Fruit fly (Drosophila melanogaster): ENCODE measurements around the gene Eig71Ea.

Eig71Ea gene

DNA sequence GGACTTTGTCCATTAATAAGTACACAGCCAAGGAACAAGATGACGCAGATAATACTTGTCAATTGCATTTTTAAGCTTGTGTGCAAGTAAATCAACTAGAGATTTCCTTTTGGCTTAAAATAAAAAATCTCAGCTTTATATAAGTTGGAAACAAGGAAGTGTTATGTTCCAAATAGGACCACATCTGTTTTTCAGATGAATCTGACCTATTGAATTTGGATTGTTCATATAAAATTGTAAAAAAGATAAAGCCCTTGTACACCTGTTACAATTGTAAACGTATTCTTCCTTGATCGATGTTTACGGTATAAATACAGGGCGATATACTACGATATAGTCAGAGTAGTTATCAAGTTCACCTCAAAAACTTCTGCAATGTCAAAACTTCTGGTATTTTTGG is 7.8 kb upstream of the Eig71Ea start, which contains the start of the genes Eig71Ef and Eig71Eg:
Eig71Ef (minus strand) TSS at position 101 of the 400 bp plus-strand sequence.
Eig71Eg (plus strand) TSS at position 339 of the 400 bp plus-strand sequence.
- no peak for TF ChIP-seq Hr4 (GFP tag; optimal IDR thresholded peaks at IDR 0.05)
- no peak for TF ChIP-seq vri (GFP tag; optimal IDR thresholded peaks at IDR 0.05)
- TF ChIP-seq CG31627 (GFP tag; optimal IDR thresholded peaks at IDR 0.05), result no peak
- TF ChIP-seq Hr38 (GFP tag; optimal IDR thresholded peaks at IDR 0.05), result no peak
- TF ChIP-seq achi (GFP tag; optimal IDR thresholded peaks at IDR 0.05), result no peak
- no peak for TF ChIP-seq fkh (GFP tag; optimal IDR thresholded peaks at IDR 0.05)
- TF ChIP-seq pdm3 (GFP tag; optimal IDR thresholded peaks at IDR 0.05), result no peak
- no peak for TF ChIP-seq Sox14 (GFP tag; optimal IDR thresholded peaks at IDR 0.05)
- no peak for TF ChIP-seq CG16779 (tag; optimal IDR thresholded peaks at IDR 0.05)
- no peak for TF ChIP-seq CG9139 (GFP tag; optimal IDR thresholded peaks at IDR 0.05)
- TF ChIP-seq CG8319 (GFP tag; optimal IDR thresholded peaks at IDR 0.05), result no peak
- no peak for TF ChIP-seq Hr39 (GFP tag; optimal IDR thresholded peaks at IDR 0.05)
- TF ChIP-seq CG6792 (GFP tag; optimal IDR thresholded peaks at IDR 0.05), result no peak
- no peak for TF ChIP-seq CG6276 (GFP tag; optimal IDR thresholded peaks at IDR 0.05)
- no peak for TF ChIP-seq svp (GFP tag)
- TF ChIP-seq esn (GFP tag; optimal IDR thresholded peaks at IDR 0.05), result no peak
- no peak for TF ChIP-seq CG6163 (GFP tag; IDR thresholded peaks at IDR 0.05)
- TF ChIP-seq cyc (GFP tag; optimal IDR thresholded peaks at IDR 0.05), result no peak
- no peak for TF ChIP-seq CG11902 (GFP tag; optimal IDR thresholded peaks at IDR 0.05)

DNA sequence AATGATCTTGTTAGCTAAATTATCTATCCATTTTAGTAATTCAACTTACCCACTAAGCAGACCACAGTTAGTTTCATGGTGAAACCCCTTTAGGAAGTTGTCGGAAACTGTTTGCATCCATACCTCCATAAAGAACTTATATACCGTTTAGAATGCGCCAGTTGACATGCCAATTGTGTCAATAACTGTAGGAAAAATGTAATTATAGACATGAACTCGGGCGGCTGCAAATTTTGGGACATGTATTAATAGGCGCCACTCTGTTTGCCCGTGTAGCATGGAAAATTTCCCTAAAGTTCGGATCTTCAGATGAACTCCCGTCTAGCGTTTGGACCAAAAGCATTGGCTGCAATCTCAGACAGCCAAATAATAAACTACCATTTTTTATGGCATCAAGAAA is 6.4 kb upstream of the Eig71Ea start, which contains the start of gene Eig71Ee:
Eig71Ee (minus strand) TSS at position 101 of the 400 bp plus-strand sequence.
- TF ChIP-seq CG6276 (GFP tag; optimal IDR thresholded peaks at IDR 0.05), result no peak

DNA sequence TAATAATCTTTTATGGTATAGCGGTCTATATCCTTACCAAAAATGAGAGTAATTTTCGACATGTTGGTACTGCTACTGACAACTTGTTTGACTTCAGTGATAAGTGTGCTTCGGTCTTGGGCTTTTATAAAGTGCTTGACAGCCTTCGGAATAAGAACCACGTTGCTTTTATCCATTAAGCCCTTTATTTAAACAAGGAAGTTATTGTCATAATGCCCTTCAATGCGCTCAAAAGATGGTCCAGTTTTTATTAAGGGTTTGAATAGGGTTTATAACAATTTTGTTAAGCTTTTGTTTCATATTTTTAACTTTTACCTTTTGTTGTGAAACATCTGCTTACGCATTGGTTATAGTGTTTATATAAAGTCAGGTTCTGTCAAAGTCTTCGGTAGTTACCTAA is 2.7 kb upstream of the Eig71Ea start, which contains the start of the genes Eig71Ec and Eig71Ed:
Eig71Ec (minus strand) TSS at position 101 of the 400 bp plus-strand sequence.
Eig71Ed (plus strand) TSS at position 384 of the 400 bp plus-strand sequence.
- no peak for TF ChIP-seq CG7368 (GFP tag; optimal IDR thresholded peaks at IDR 0.05)
- TF ChIP-seq cyc (GFP tag; optimal IDR thresholded peaks at IDR 0.05), result no peak
- TF ChIP-seq Eip93F (GFP tag; optimal IDR thresholded peaks at IDR 0.05), result no peak
- TF ChIP-seq fkh (GFP tag; optimal IDR thresholded peaks at IDR 0.05), result no peak
- TF ChIP-seq CG11902 (GFP tag; optimal IDR thresholded peaks at IDR 0.05), result no peak
- no peak for TF ChIP-seq CG8319 (GFP tag; optimal IDR thresholded peaks at IDR 0.05)
- no peak for TF ChIP-seq Sox15 (GFP tag; optimal IDR thresholded peaks at IDR 0.05)
- TF ChIP-seq Eip75B (GFP tag; optimal IDR thresholded peaks at IDR 0.05), result no peak
- no peak for TF ChIP-seq Lpt (GFP tag; optimal IDR thresholded peaks at IDR 0.05)
- no peak for TF ChIP-seq Smox (GFP tag; optimal IDR thresholded peaks at IDR 0.05)
- TF ChIP-seq Hr39 (GFP tag; optimal IDR thresholded peaks at IDR 0.05), result no peak
- no peak for TF ChIP-seq fd59A (GFP tag; optimal IDR thresholded peaks at IDR 0.05)
- TF ChIP-seq CG8632 (GFP tag; optimal IDR thresholded peaks at IDR 0.05), result no peak
- TF ChIP-seq CG10669 (GFP tag; optimal IDR thresholded peaks at IDR 0.05), result no peak

DNA sequence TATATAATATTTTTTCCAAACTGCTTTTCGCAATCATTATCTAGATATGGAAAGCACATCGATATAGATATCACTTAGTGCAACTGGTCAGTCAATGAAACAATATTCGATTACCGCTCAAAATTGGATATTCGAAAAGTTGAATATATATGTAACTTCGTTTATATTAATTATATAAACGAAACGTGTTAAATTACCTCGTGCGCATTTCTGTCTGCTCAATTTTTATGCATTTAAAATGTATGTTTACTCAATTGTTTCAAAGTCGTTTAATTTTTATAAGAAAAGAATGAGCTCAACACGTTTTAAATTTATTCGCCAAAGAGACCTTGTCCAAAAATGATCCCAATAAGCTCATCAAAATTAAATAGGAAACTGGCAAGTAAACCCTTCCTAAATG is 1.1 kb upstream of the Eig71Ea start, which contains the start of gene CG43084:
CG43084 (plus strand) TSS at position 301 of the 400 bp plus-strand sequence.
- TF ChIP-seq CG11294 (GFP tag; IDR thresholded peaks at IDR 0.05), result no peak

DNA sequence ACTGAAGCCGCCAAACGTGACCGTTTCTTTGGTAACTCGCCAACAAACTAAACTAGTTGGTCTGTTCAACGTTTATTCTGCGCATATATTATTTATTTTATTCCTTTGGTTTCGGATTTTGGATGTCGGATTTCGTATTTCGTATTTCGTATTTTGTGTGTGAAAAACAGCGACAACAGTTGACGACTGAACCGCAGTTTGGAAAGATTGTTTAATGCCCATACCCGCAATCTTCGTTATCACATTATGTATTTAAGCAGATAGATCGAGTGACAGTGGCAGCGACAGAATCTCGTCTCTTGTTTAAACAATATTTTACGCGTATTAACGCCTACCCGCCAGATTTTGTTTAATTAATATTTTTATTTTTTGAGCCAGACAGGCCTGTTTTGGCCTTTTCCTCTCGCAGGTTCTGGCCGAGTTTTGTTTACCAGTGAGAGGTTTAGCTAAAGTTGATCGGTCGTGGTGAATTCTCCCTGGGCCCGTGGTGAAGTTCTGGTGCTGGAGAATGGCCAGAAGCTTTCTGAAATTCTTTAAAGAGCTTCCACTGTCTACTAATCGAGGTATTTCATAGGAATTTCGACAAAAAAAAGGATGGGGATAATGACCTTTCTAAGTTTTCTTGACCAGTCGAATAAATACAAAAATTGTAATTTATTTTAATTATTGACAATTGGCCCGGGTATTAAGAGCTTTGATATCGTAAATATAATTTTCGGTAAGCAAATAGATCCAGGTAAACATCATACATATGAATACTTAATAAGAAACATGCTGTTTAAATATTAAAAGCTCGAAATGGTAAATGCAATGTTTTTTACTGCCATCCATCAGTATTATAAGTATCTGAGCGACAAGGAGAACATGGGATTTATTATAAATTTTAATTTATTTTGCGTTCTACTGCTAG is 1.5 kb downstream of the Eig71Ea start, which contains the start of the genes comm3 and CG43083:
comm3 (minus strand) TSS at position 51 of the 910 bp plus-strand sequence.
CG43083 (plus strand) TSS at position 860 of the 910 bp plus-strand sequence.
- TF ChIP-seq Sox102F (GFP tag; optimal IDR thresholded peaks at IDR 0.05) (no peak), fkh (GFP tag; optimal IDR thresholded peaks at IDR 0.05) (peak; percentile 73), Eip78C (GFP tag) (peak; percentile 53)

Measured in whole organism, prepupa.